Fruit fly (Drosophila melanogaster): ENCODE results near the gene ImpE2.

ImpE2 gene

DNA sequence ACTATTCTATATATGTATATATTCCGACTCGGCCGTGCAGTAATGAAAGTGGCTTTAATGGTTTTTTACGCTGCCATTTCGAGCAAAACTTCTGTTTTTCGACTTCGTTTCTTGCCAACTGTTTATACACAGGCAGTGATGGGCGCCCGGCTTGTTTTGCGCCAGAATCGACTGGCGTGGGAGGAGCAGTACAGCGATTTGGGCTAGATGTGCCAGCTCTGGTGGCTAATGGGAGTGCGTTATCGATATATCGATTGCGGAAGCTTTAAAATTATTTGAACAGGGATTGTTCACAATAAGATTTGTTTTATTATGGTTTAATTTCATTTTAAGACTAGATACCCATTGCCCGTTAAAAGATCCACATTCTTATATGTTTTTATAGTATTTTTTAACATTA is 41.3 kb downstream of the ImpE2 start, which contains the start of gene CG14971 (continued):
- TF ChIP-seq CG2120 (GFP tag; optimal IDR thresholded peaks at IDR 0.05) (peak; percentile 75), Fer1 (GFP tag; optimal IDR thresholded peaks at IDR 0.05) (peak; percentile 39), CG16813 (GFP tag; IDR thresholded peaks at IDR 0.05; ENCODE audit: partially characterized antibody) (peak; percentile 83), NFAT (GFP tag; IDR thresholded peaks at IDR 0.05) (peak; percentile 70), so (GFP tag; IDR thresholded peaks at IDR 0.05) (no peak), ssp (GFP tag; IDR thresholded peaks at IDR 0.05) (peak; percentile 62), onecut (GFP tag; IDR thresholded peaks at IDR 0.05) (no peak; the same call in none of the 2 replicates), CG9609 (GFP tag; optimal IDR thresholded peaks at IDR 0.05) (peak; percentile 43), BEAF-32 (GFP tag; optimal IDR thresholded peaks at IDR 0.05) (peak; percentile 89), zf30C (GFP tag; optimal IDR thresholded peaks at IDR 0.05) (no peak), h (optimal IDR thresholded peaks at IDR 0.05) (no peak), Aef1 (GFP tag; IDR thresholded peaks at IDR 0.05) (no peak), CG7745 (tag; optimal IDR thresholded peaks at IDR 0.05) (no peak), CG17328 (GFP tag; IDR thresholded peaks at IDR 0.05) (peak; percentile 37; the same call in 1 of the 2 replicates), CG3995 (GFP tag; optimal IDR thresholded peaks at IDR 0.05) (peak; percentile 72), CG15479 (GFP tag; optimal IDR thresholded peaks at IDR 0.05) (no peak), CG15514 (GFP tag; optimal IDR thresholded peaks at IDR 0.05) (peak; percentile 80), Bdp1 (GFP tag; optimal IDR thresholded peaks at IDR 0.05) (no peak), CG1233 (GFP tag; optimal IDR thresholded peaks at IDR 0.05) (no peak), kay (GFP tag; optimal IDR thresholded peaks at IDR 0.05) (no peak), CG10321 (GFP tag; IDR thresholded peaks at IDR 0.05) (no peak), peb (GFP tag; IDR thresholded peaks at IDR 0.05) (no peak), CG1832 (GFP tag; optimal IDR thresholded peaks at IDR 0.05) (no peak), CG9876 (GFP tag; optimal IDR thresholded peaks at IDR 0.05) (peak; percentile 28), Abd-B (GFP tag; optimal IDR thresholded peaks at IDR 0.05) (peak; percentile 34), Hr51 (GFP tag; optimal IDR thresholded peaks at IDR 0.05) (peak in 1 of 2 experiments; percentile 35), CG8944 (GFP tag; optimal IDR thresholded peaks at IDR 0.05) (peak; percentile 45), Med (GFP tag) (peak; percentile 88), CG10565 (GFP tag; optimal IDR thresholded peaks at IDR 0.05) (no peak), CG34422 (GFP tag; IDR thresholded peaks at IDR 0.05) (peak; percentile 64; the same call in 2 of the 3 replicates), insv (GFP tag; optimal IDR thresholded peaks at IDR 0.05) (no peak), Pdp1 (GFP tag; optimal IDR thresholded peaks at IDR 0.05) (peak in 1 of 2 experiments; percentile 16), Rfx (GFP tag; IDR thresholded peaks at IDR 0.05) (peak; percentile 73), CG4282 (GFP tag; optimal IDR thresholded peaks at IDR 0.05) (no peak), Poxn (GFP tag; IDR thresholded peaks at IDR 0.05) (no peak), CG42726 (GFP tag; IDR thresholded peaks at IDR 0.05; ENCODE audit: partially characterized antibody) (peak; percentile 77), CHES-1-like (GFP tag; optimal IDR thresholded peaks at IDR 0.05) (peak; percentile 49), Fer2 (tag; optimal IDR thresholded peaks at IDR 0.05) (no peak), Sin3A (optimal IDR thresholded peaks at IDR 0.05) (peak; percentile 41), Fer3 (tag; optimal IDR thresholded peaks at IDR 0.05) (no peak), sna (GFP tag; IDR thresholded peaks at IDR 0.05; ENCODE audit: partially characterized antibody) (peak; percentile 84), CG12299 (tag; optimal IDR thresholded peaks at IDR 0.05) (no peak), CG4328 (GFP tag; optimal IDR thresholded peaks at IDR 0.05) (no peak), HHEX (GFP tag; optimal IDR thresholded peaks at IDR 0.05) (no peak), btn (GFP tag; optimal IDR thresholded peaks at IDR 0.05) (no peak), Eip74EF (GFP tag; optimal IDR thresholded peaks at IDR 0.05) (peak in 1 of 2 experiments; percentile 47), CG31365 (tag; optimal IDR thresholded peaks at IDR 0.05) (no peak), wek (GFP tag; optimal IDR thresholded peaks at IDR 0.05) (no peak), z (GFP tag; IDR thresholded peaks at IDR 0.05) (no peak), danr (GFP tag; IDR thresholded peaks at IDR 0.05) (no peak), CG14667 (GFP tag; IDR thresholded peaks at IDR 0.05) (no peak)

All from whole organism, embryonic.